Worm (Caenorhabditis elegans): ENCODE measurements around the gene spp-22.

spp-22 gene

DNA sequence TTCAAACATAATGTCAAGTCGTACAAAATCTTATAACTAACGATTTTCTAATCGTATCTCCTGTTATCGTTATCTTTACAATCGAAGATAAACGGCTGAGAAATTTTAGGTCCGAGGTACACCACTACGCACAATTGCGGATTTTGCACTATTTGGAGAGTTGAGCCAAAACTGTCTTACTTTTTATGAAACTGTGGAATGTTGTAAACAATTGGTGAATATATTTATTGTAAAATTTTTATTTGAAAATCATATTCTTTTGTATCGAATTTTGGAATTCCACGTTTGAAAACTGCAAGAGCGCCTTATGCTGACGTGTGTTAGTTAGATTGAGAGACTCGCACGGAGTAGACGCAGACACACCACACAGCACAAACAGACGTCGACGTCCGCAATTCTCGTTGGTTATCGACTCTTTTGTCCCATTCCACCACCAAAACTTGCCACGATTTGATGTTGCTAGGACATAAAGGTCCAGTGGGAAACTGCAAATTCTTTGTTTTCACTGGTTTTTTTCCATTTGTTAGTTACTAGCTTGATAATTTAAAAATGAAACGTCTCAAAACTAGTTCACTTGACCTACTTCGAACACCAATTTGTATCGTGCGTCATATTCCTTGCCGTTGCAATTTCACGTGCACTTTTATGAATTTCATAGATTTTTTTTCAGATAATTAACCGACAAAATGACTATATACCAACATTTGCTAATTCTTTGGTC is 17.5 kb upstream of the spp-22 start, which contains the start of gene dnj-7:
dnj-7 (plus strand) TSS at position 671 of the 721 bp plus-strand sequence.
- TF ChIP-seq ref-1 (GFP tag; conservative IDR thresholded peaks at IDR 0.05), result no peak
- no peak for TF ChIP-seq flt-1 (GFP tag; IDR thresholded peaks at IDR 0.05)
- no peak for TF ChIP-seq ztf-29 (GFP tag; IDR thresholded peaks at IDR 0.05)
- no peak for TF ChIP-seq cog-1 (tag; optimal IDR thresholded peaks at IDR 0.05)
- no peak for TF ChIP-seq T22C8.4 (GFP tag; IDR thresholded peaks at IDR 0.05)
- no peak for TF ChIP-seq tab-1 (GFP tag; IDR thresholded peaks at IDR 0.05)
- TF ChIP-seq klf-2 (GFP tag; conservative IDR thresholded peaks at IDR 0.05), result no peak
- TF ChIP-seq ztf-23 (GFP tag; IDR thresholded peaks at IDR 0.05), result no peak
- no peak for TF ChIP-seq med-1 (GFP tag; optimal IDR thresholded peaks at IDR 0.05; ENCODE audit: insufficient read depth)

- TF ChIP-seq T22C8.4 (GFP tag; IDR thresholded peaks at IDR 0.05) (no peak), ref-1 (GFP tag; conservative IDR thresholded peaks at IDR 0.05) (no peak), tab-1 (GFP tag; IDR thresholded peaks at IDR 0.05) (no peak), ztf-29 (GFP tag; IDR thresholded peaks at IDR 0.05) (no peak), flt-1 (GFP tag; IDR thresholded peaks at IDR 0.05) (no peak), med-1 (GFP tag; optimal IDR thresholded peaks at IDR 0.05; ENCODE audit: insufficient read depth) (no peak), klf-2 (GFP tag; conservative IDR thresholded peaks at IDR 0.05) (no peak), cog-1 (tag; optimal IDR thresholded peaks at IDR 0.05) (no peak), ztf-23 (GFP tag; IDR thresholded peaks at IDR 0.05) (no peak)
Measured at ce11 chrX:7199831-7200414, 11.6 kb upstream of the spp-22 start, which contains the start of gene C55B6.1. C55B6.1 (plus strand) TSS chrX:7200364.

DNA sequence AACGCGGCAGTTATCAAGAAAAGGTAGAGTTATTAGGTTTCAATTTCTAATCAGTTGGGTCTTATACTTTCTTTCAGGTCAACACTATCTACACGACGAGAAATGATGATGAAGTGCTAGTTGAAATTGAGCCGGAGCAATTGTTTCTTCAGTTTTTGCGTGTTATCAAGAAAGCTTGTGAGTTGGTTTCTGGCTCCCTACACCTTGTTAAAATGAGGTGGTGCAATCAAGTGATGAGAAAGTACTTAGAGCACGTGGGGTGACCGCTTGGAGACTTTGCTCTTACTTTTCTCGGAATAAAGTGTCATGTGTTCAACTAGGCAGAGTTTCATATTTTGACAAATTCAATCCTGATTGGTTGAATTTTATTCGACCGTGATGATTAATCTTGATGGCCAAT is 11.0 kb upstream of the spp-22 start:
- no peak for TF ChIP-seq ref-1 (GFP tag; conservative IDR thresholded peaks at IDR 0.05)
- no peak for TF ChIP-seq flt-1 (GFP tag; IDR thresholded peaks at IDR 0.05)
- no peak for TF ChIP-seq tab-1 (GFP tag; IDR thresholded peaks at IDR 0.05)
- no peak for TF ChIP-seq med-1 (GFP tag; optimal IDR thresholded peaks at IDR 0.05; ENCODE audit: insufficient read depth)
- no peak for TF ChIP-seq ztf-23 (GFP tag; IDR thresholded peaks at IDR 0.05)
- no peak for TF ChIP-seq ztf-29 (GFP tag; IDR thresholded peaks at IDR 0.05)
- no peak for TF ChIP-seq T22C8.4 (GFP tag; IDR thresholded peaks at IDR 0.05)
- no peak for TF ChIP-seq klf-2 (GFP tag; conservative IDR thresholded peaks at IDR 0.05)
- TF ChIP-seq cog-1 (tag; optimal IDR thresholded peaks at IDR 0.05), result no peak

ce11 chrX:7204175-7204574 is 7.3 kb upstream of the spp-22 start:
- TF ChIP-seq flt-1 (GFP tag; IDR thresholded peaks at IDR 0.05), result no peak
- no peak for TF ChIP-seq med-1 (GFP tag; optimal IDR thresholded peaks at IDR 0.05; ENCODE audit: insufficient read depth)
- TF ChIP-seq ztf-29 (GFP tag; IDR thresholded peaks at IDR 0.05), result no peak
- TF ChIP-seq klf-2 (GFP tag; conservative IDR thresholded peaks at IDR 0.05), result no peak
- TF ChIP-seq T22C8.4 (GFP tag; IDR thresholded peaks at IDR 0.05), result no peak
- TF ChIP-seq cog-1 (tag; optimal IDR thresholded peaks at IDR 0.05), result no peak
- no peak for TF ChIP-seq tab-1 (GFP tag; IDR thresholded peaks at IDR 0.05)
- TF ChIP-seq ztf-23 (GFP tag; IDR thresholded peaks at IDR 0.05), result no peak
- TF ChIP-seq ref-1 (GFP tag; conservative IDR thresholded peaks at IDR 0.05), result no peak

DNA sequence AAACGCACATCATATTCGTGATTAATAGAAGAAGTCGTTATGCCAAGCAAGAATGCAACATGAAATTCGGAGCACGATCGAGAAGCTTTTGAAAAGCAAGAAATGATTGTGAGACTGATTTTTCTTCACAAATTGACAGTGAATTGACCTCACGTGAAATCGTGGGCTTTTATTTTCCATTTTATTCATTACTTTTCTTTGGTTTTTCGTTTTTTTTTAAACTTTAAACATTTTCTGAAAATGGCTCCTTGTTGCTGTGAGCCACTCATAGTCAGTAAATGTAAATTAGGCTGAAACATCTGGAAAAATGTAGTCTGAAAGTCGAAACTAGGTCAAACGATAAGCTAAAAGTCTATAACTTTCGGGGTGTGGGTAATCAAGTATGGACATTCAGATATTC is 6.3 kb upstream of the spp-22 start, which contains the start of gene C55B6.5:
C55B6.5 (minus strand) TSS at position 101 of the 400 bp plus-strand sequence.
- no peak for TF ChIP-seq tab-1 (GFP tag; IDR thresholded peaks at IDR 0.05)
- TF ChIP-seq ref-1 (GFP tag; conservative IDR thresholded peaks at IDR 0.05), result no peak
- no peak for TF ChIP-seq T22C8.4 (GFP tag; IDR thresholded peaks at IDR 0.05)
- TF ChIP-seq ztf-29 (GFP tag; IDR thresholded peaks at IDR 0.05), result no peak
- TF ChIP-seq klf-2 (GFP tag; conservative IDR thresholded peaks at IDR 0.05), result no peak

- TF ChIP-seq tab-1 (GFP tag; IDR thresholded peaks at IDR 0.05), result no peak
- no peak for TF ChIP-seq ztf-23 (GFP tag; IDR thresholded peaks at IDR 0.05)
- TF ChIP-seq med-1 (GFP tag; optimal IDR thresholded peaks at IDR 0.05; ENCODE audit: insufficient read depth), result no peak
Measured at ce11 chrX:7206419-7206818, 5.1 kb upstream of the spp-22 start, which contains the start of gene ZK867.2. ZK867.2 (plus strand) TSS chrX:7206719.

DNA sequence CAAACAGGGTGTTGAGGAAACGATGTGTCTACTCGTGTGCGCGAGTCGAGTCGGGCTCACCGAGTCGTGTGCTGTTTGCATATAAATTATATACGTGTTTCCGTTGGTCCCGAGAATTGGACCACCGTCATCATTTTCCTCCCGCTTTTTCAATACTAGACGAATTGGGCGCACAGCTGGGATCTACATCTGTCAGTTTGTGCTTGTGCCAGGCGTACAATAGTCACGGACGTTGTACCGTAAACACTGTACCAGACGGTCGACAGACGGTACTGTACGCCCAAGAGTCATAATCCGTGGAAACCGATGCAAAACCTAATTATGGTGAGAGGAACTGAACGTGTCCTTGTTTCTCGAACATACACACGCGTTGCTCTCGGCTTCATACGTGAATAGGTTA is 2.4 kb upstream of the spp-22 start:
- TF ChIP-seq cog-1 (tag; optimal IDR thresholded peaks at IDR 0.05), result no peak
- no peak for TF ChIP-seq T22C8.4 (GFP tag; IDR thresholded peaks at IDR 0.05)
- no peak for TF ChIP-seq flt-1 (GFP tag; IDR thresholded peaks at IDR 0.05)
- TF ChIP-seq ref-1 (GFP tag; conservative IDR thresholded peaks at IDR 0.05), result no peak
- no peak for TF ChIP-seq ztf-29 (GFP tag; IDR thresholded peaks at IDR 0.05)

DNA sequence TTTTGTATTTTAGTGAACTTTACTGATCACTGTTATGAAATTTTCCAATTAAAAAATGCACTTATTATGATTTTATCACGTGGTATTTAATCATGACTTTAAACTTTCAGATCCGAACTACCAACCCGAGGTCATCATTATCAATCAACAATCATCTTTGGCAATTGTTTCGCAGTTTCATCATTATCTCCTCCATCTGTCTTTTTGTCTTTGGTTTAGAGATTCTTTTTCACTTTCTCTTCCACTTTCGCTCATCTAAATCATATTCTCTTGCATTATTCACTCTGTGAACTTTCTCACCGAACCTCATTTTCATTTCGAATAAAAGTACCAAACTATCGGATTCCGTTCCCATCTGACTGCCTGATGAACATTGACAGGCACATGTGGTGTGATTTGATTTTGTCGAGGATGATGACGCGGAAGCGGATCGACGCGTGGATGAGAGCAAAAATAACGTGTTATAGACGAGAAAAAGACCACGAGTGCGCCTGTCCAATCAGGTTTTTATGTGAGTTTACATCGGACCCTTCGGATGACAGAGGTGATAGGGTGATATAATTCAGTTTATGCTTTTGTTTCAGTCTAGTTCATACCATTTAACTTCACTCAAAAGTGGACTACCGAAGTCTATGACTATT is 918 bp upstream of the spp-22 start:
- no peak for TF ChIP-seq ref-1 (GFP tag; conservative IDR thresholded peaks at IDR 0.05)
- no peak for TF ChIP-seq T22C8.4 (GFP tag; IDR thresholded peaks at IDR 0.05)
- TF ChIP-seq klf-2 (GFP tag; conservative IDR thresholded peaks at IDR 0.05), result no peak
- TF ChIP-seq med-1 (GFP tag; optimal IDR thresholded peaks at IDR 0.05; ENCODE audit: insufficient read depth), result no peak
- TF ChIP-seq flt-1 (GFP tag; IDR thresholded peaks at IDR 0.05), result no peak
- no peak for TF ChIP-seq cog-1 (tag; optimal IDR thresholded peaks at IDR 0.05)
- TF ChIP-seq tab-1 (GFP tag; IDR thresholded peaks at IDR 0.05), result no peak
- TF ChIP-seq ztf-29 (GFP tag; IDR thresholded peaks at IDR 0.05), result no peak
- no peak for TF ChIP-seq ztf-23 (GFP tag; IDR thresholded peaks at IDR 0.05)

DNA sequence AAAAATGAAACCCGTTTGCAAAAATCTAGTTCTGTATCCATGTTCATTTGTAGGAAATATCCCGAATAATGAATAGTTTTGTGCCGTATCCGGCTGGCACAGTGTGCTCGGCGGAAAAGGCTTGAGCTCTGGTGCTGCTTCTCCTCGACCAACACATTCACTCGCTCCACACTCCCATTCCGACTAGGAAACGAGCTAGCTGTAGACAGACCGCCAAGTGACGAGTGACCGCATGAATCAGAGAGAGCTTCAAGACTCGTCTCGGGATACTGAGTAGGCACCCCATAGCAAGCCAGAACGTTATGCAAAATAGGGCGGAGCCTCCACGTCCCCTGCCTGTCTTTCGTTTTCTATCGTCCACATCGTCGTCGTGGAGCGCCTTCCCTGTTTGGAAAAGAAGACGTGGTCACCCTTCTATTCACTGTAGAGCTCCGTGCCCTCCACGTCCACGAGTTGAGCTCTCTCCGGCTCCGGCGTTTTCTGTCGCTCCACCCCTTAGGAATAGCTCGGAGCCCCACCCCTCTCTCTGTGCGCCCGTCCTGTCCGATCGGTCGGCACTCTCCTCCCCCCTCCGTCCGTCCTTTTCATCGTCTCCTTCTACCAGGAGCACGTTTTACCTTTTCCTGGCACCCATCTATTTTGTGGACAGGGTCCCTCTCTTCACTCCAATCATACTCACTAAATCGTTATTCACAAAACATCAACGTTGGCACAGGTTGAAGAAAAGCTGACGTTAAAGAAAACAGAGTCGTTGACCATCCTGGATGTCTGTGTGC is 6.4 kb downstream of the spp-22 start, which contains the start of gene syd-9:
syd-9 (plus strand) TSS at position 394 of the 776 bp plus-strand sequence.
- no peak for TF ChIP-seq cog-1 (tag; optimal IDR thresholded peaks at IDR 0.05)
- no peak for TF ChIP-seq flt-1 (GFP tag; IDR thresholded peaks at IDR 0.05)
- TF ChIP-seq klf-2 (GFP tag; conservative IDR thresholded peaks at IDR 0.05), result no peak
- no peak for TF ChIP-seq ref-1 (GFP tag; conservative IDR thresholded peaks at IDR 0.05)
- no peak for TF ChIP-seq T22C8.4 (GFP tag; IDR thresholded peaks at IDR 0.05)
- no peak for TF ChIP-seq tab-1 (GFP tag; IDR thresholded peaks at IDR 0.05)

All from whole organism, midembryonic.